Worm (Caenorhabditis elegans) whole organism, young adult: Measurements from ENCODE around the gene lgc-22.

ENCODE experiments used
- K11D2.4 ChIP-seq: fragments of 200-800 bp; sonication (Bioruptor generic); IDR thresholded peaks from 2 replicates; pipeline ENCODE4 v1.3.6; 2022; ENCODE audit warnings: missing genetic modification reagents, missing genetic modification characterization, missing compliant biosample characterization
- ama-1 ChIP-seq, 3 experiments: fragments of 150-350 bp in 1 of 3; sonication (generic microtip) in 2 of 3; optimal IDR thresholded peaks; 2 replicates each; lab custom pipeline; 2014 to 2018; ENCODE audit warnings: missing biosample characterization in 2 of 3, missing genetic modification characterization in 2 of 3, missing genetic modification reagents in 2 of 3
- ccch-3 ChIP-seq: fragments of 200-800 bp; sonication (Bioruptor generic); optimal IDR thresholded peaks from 2 replicates; lab custom pipeline; 2018; ENCODE audit warnings: mild to moderate bottlenecking, missing genetic modification characterization, missing compliant biosample characterization
- dox-1 ChIP-seq: fragments of 200-800 bp; sonication (Bioruptor generic); IDR thresholded peaks from 2 replicates; pipeline ENCODE4 v1.3.6; 2022; ENCODE audit warnings: missing genetic modification reagents, missing genetic modification characterization, missing compliant biosample characterization
- lin-54 ChIP-seq: fragments of 200-800 bp; sonication (Bioruptor generic); optimal IDR thresholded peaks from 2 replicates; lab custom pipeline; 2018; ENCODE audit warnings: mild to moderate bottlenecking, missing genetic modification characterization, missing compliant biosample characterization
- madf-8 ChIP-seq: fragments of 200-800 bp; sonication (Bioruptor generic); conservative IDR thresholded peaks from 2 replicates; pipeline ENCODE4 v1.3.6; 2022; ENCODE audit warnings: missing genetic modification reagents, missing genetic modification characterization, missing compliant biosample characterization
- nfya-1 ChIP-seq: sonication (generic microtip); optimal IDR thresholded peaks from 2 replicates; lab custom pipeline; 2017; ENCODE audit warnings: antibody characterized with exemption, missing compliant biosample characterization, missing genetic modification characterization, borderline replicate concordance; ENCODE audit not compliant: insufficient read depth
- rpc-1 ChIP-seq, 2 experiments: fragments of 150-350 bp in 1 of 2; sonication (generic microtip) in 1 of 2; optimal IDR thresholded peaks; 2 replicates each; lab custom pipeline; 2014 to 2018; ENCODE audit warnings: missing biosample characterization in 1 of 2, missing genetic modification characterization in 1 of 2, missing genetic modification reagents in 1 of 2, missing genotype in 1 of 2
- snpc-4 ChIP-seq, 5 experiments: fragments of 150-350 bp in 1 of 5; sonication (generic microtip) in 4 of 5; optimal IDR thresholded peaks; 2 replicates each; lab custom pipeline; 2014 to 2018; ENCODE audit warnings: missing genetic modification characterization in 5 of 5, missing biosample characterization in 3 of 5, antibody characterized with exemption in 2 of 5, mild to moderate bottlenecking in 2 of 5, missing compliant biosample characterization in 2 of 5, missing genotype in 2 of 5, moderate library complexity in 2 of 5, missing genetic modification reagents in 1 of 5
- unc-130 ChIP-seq: sonication (generic microtip); optimal IDR thresholded peaks from 2 replicates; lab custom pipeline; 2016; ENCODE audit warnings: missing genetic modification reagents, missing genetic modification characterization, missing compliant biosample characterization
- unc-62 ChIP-seq: fragments of 150-350 bp; optimal IDR thresholded peaks from 2 replicates; lab custom pipeline; 2014; ENCODE audit warnings: missing biosample characterization, missing genetic modification reagents, missing genetic modification characterization
- zim-3 ChIP-seq: sonication (generic microtip); optimal IDR thresholded peaks from 2 replicates; lab custom pipeline; 2017; ENCODE audit warnings: mild to moderate bottlenecking, missing genetic modification characterization, moderate library complexity, missing compliant biosample characterization
- ztf-22 ChIP-seq: fragments of 200-800 bp; sonication (Bioruptor generic); optimal IDR thresholded peaks from 2 replicates; lab custom pipeline; 2018; ENCODE audit warnings: mild to moderate bottlenecking, missing genetic modification characterization, moderate library complexity, missing compliant biosample characterization
- ztf-26 ChIP-seq: sonication (generic microtip); optimal IDR thresholded peaks from 2 replicates; lab custom pipeline; 2017; ENCODE audit warnings: missing genetic modification characterization, missing compliant biosample characterization

DNA sequence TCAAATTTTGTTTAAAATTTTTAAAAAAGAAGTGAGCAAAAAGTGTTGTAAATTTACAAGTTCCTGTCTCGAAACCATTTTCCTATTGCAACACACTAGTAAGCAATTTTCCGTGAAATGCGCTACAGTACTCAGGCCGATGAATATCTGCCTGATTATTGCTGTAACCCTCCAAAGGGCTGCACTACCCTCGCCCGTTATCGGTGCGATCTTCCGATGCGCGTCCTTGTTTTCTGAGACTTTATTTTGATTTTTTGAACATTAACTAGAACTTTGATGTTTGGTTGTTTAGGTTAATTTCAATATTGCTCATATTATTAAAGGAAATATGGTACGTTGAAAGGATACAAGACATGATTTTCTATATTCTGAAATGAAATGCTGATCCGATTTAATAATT is 37.1 kb downstream of the lgc-22 start:
- TF ChIP-seq nfya-1 = no peak
- TF ChIP-seq madf-8 (GFP tag; lab: Robert Waterston, UW) = no peak
- no peak for TF ChIP-seq unc-130 (GFP tag; lab: Kevin White, UChicago)
- no peak for TF ChIP-seq ztf-22 (GFP tag; lab: Kevin White, UChicago)
- no peak for TF ChIP-seq rpc-1 (optimal IDR thresholded peaks at IDR 0.05; lab: Kevin White, UChicago)
- TF ChIP-seq rpc-1 (tag; optimal IDR thresholded peaks at IDR 0.05; lab: Kevin White, UChicago) = no peak
- no peak for TF ChIP-seq K11D2.4
- TF ChIP-seq dox-1 (GFP tag; lab: Robert Waterston, UW) = no peak
- TF ChIP-seq lin-54 (GFP tag; lab: Kevin White, UChicago) = no peak
- TF ChIP-seq zim-3 (tag; lab: Kevin White, UChicago) = no peak
- TF ChIP-seq ccch-3 (GFP tag; lab: Kevin White, UChicago) = no peak
- no peak for TF ChIP-seq ztf-26
- TF ChIP-seq unc-62 = no peak
- TF ChIP-seq ama-1 (optimal IDR thresholded peaks at IDR 0.05; lab: Kevin White, UChicago) = no peak
- no peak for TF ChIP-seq ama-1 (GFP tag; optimal IDR thresholded peaks at IDR 0.05; lab: Kevin White, UChicago)
- TF ChIP-seq snpc-4 (GFP tag; optimal IDR thresholded peaks at IDR 0.05; lab: Kevin White, UChicago) = no peak
- TF ChIP-seq snpc-4 (tag; optimal IDR thresholded peaks at IDR 0.05; lab: Kevin White, UChicago) = no peak
